Worm (Caenorhabditis elegans): ENCODE results near the gene apm-3.

The apm-3 gene

ce11 chrX:982598-982997 lies 27.8 kb downstream of the apm-3 start:
- TF ChIP-seq cog-1 (tag; optimal IDR thresholded peaks at IDR 0.05) (no peak), ref-1 (GFP tag; conservative IDR thresholded peaks at IDR 0.05) (no peak), med-1 (GFP tag; optimal IDR thresholded peaks at IDR 0.05; ENCODE audit: insufficient read depth) (no peak), tab-1 (GFP tag; IDR thresholded peaks at IDR 0.05) (no peak), flt-1 (GFP tag; IDR thresholded peaks at IDR 0.05) (no peak), klf-2 (GFP tag; conservative IDR thresholded peaks at IDR 0.05) (no peak), T22C8.4 (GFP tag; IDR thresholded peaks at IDR 0.05) (no peak), ztf-29 (GFP tag; IDR thresholded peaks at IDR 0.05) (no peak), ztf-23 (GFP tag; IDR thresholded peaks at IDR 0.05) (no peak)

ce11 chrX:986463-986862 lies 31.7 kb downstream of the apm-3 start:
- TF ChIP-seq ref-1 (GFP tag; conservative IDR thresholded peaks at IDR 0.05) = no peak
- TF ChIP-seq ztf-29 (GFP tag; IDR thresholded peaks at IDR 0.05) = no peak
- peak; percentile 38; the same call in 1 of the 2 replicates for TF ChIP-seq ztf-23 (GFP tag; IDR thresholded peaks at IDR 0.05)
- TF ChIP-seq cog-1 (tag; optimal IDR thresholded peaks at IDR 0.05) = no peak
- TF ChIP-seq flt-1 (GFP tag; IDR thresholded peaks at IDR 0.05) = peak; percentile 39; the same call in 1 of the 2 replicates

- TF ChIP-seq ztf-29 (GFP tag; IDR thresholded peaks at IDR 0.05) (no peak), med-1 (GFP tag; optimal IDR thresholded peaks at IDR 0.05; ENCODE audit: insufficient read depth) (no peak), T22C8.4 (GFP tag; IDR thresholded peaks at IDR 0.05) (no peak), ztf-23 (GFP tag; IDR thresholded peaks at IDR 0.05) (no peak), klf-2 (GFP tag; conservative IDR thresholded peaks at IDR 0.05) (no peak), flt-1 (GFP tag; IDR thresholded peaks at IDR 0.05) (no peak), ref-1 (GFP tag; conservative IDR thresholded peaks at IDR 0.05) (no peak), tab-1 (GFP tag; IDR thresholded peaks at IDR 0.05) (no peak), cog-1 (tag; optimal IDR thresholded peaks at IDR 0.05) (no peak)
Measured at ce11 chrX:991274-991673, 36.5 kb downstream of the apm-3 start, which contains the start of the genes C09E10.3 and dgk-1. C09E10.3 (minus strand) TSS chrX:991374. dgk-1 (minus strand) TSS chrX:991456.

- TF ChIP-seq T22C8.4 (GFP tag; IDR thresholded peaks at IDR 0.05) (no peak), flt-1 (GFP tag; IDR thresholded peaks at IDR 0.05) (peak; percentile 60; the same call in 1 of the 2 replicates), ztf-29 (GFP tag; IDR thresholded peaks at IDR 0.05) (peak; percentile 26; the same call in 1 of the 2 replicates), klf-2 (GFP tag; conservative IDR thresholded peaks at IDR 0.05) (0 out of 2 replicates have a peak, but pooled peaks have one; percentile 14), cog-1 (tag; optimal IDR thresholded peaks at IDR 0.05) (peak; percentile 37), tab-1 (GFP tag; IDR thresholded peaks at IDR 0.05) (0 out of 2 replicates have a peak, but pooled peaks have one; percentile 57)
Measured at ce11 chrX:992650-993403, 38.1 kb downstream of the apm-3 start.

ce11 chrX:994678-995077 lies 39.9 kb downstream of the apm-3 start:
- no peak for TF ChIP-seq ref-1 (GFP tag; conservative IDR thresholded peaks at IDR 0.05)
- no peak for TF ChIP-seq klf-2 (GFP tag; conservative IDR thresholded peaks at IDR 0.05)
- no peak for TF ChIP-seq cog-1 (tag; optimal IDR thresholded peaks at IDR 0.05)
- no peak for TF ChIP-seq med-1 (GFP tag; optimal IDR thresholded peaks at IDR 0.05; ENCODE audit: insufficient read depth)
- TF ChIP-seq ztf-23 (GFP tag; IDR thresholded peaks at IDR 0.05) = no peak
- no peak for TF ChIP-seq tab-1 (GFP tag; IDR thresholded peaks at IDR 0.05)
- TF ChIP-seq flt-1 (GFP tag; IDR thresholded peaks at IDR 0.05) = no peak
- TF ChIP-seq ztf-29 (GFP tag; IDR thresholded peaks at IDR 0.05) = no peak
- TF ChIP-seq T22C8.4 (GFP tag; IDR thresholded peaks at IDR 0.05) = no peak

ce11 chrX:1004037-1004436 lies 49.3 kb downstream of the apm-3 start, which contains the start of gene cutl-21:
cutl-21 (plus strand) TSS chrX:1004337.
- TF ChIP-seq ztf-23 (GFP tag; IDR thresholded peaks at IDR 0.05) (no peak), cog-1 (tag; optimal IDR thresholded peaks at IDR 0.05) (no peak), med-1 (GFP tag; optimal IDR thresholded peaks at IDR 0.05; ENCODE audit: insufficient read depth) (no peak), ref-1 (GFP tag; conservative IDR thresholded peaks at IDR 0.05) (no peak), ztf-29 (GFP tag; IDR thresholded peaks at IDR 0.05) (no peak), flt-1 (GFP tag; IDR thresholded peaks at IDR 0.05) (no peak), tab-1 (GFP tag; IDR thresholded peaks at IDR 0.05) (no peak), klf-2 (GFP tag; conservative IDR thresholded peaks at IDR 0.05) (no peak), T22C8.4 (GFP tag; IDR thresholded peaks at IDR 0.05) (no peak)

- TF ChIP-seq ref-1 (GFP tag; conservative IDR thresholded peaks at IDR 0.05) (no peak), ztf-29 (GFP tag; IDR thresholded peaks at IDR 0.05) (no peak), klf-2 (GFP tag; conservative IDR thresholded peaks at IDR 0.05) (no peak), tab-1 (GFP tag; IDR thresholded peaks at IDR 0.05) (no peak), cog-1 (tag; optimal IDR thresholded peaks at IDR 0.05) (no peak), med-1 (GFP tag; optimal IDR thresholded peaks at IDR 0.05; ENCODE audit: insufficient read depth) (no peak), flt-1 (GFP tag; IDR thresholded peaks at IDR 0.05) (no peak), ztf-23 (GFP tag; IDR thresholded peaks at IDR 0.05) (no peak)
Measured at ce11 chrX:1005026-1005425, 50.3 kb downstream of the apm-3 start.

All from whole organism, midembryonic.